Fruit fly (Drosophila melanogaster): Measurements from ENCODE around the gene Ir94b.

Ir94b gene

DNA sequence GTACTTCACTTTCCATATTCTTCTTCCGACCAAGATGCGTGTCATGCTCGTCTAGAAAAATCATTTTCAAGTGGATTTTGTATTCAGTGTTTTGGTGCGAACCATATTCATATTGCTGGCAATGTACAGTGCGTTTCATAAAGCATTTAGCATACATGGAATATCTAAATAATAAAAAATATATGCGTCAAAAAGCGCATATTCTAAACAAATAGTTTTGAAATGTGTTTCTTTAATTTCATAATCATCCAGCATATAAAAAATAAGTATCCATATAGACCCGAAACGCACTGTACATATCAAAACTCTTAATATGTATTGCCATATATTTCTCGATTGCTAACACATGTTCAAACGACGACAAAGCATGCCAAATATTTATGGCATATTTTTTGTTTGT lies 4.2 kb upstream of the Ir94b start (continued):
- TF ChIP-seq Dad (GFP tag; optimal IDR thresholded peaks at IDR 0.05) (no peak), CG9215 (GFP tag; IDR thresholded peaks at IDR 0.05) (peak; percentile 68), B-H2 (GFP tag; optimal IDR thresholded peaks at IDR 0.05) (peak; percentile 44), CG6689 (GFP tag; IDR thresholded peaks at IDR 0.05) (peak; percentile 72), twi (tag; optimal IDR thresholded peaks at IDR 0.05) (peak; percentile 41), peb (GFP tag; IDR thresholded peaks at IDR 0.05) (peak; percentile 64), tin (GFP tag; optimal IDR thresholded peaks at IDR 0.05) (no peak), ash1 (GFP tag; optimal IDR thresholded peaks at IDR 0.05) (no peak), CG17385 (GFP tag; optimal IDR thresholded peaks at IDR 0.05) (peak; percentile 50), E2f1 (GFP tag; IDR thresholded peaks at IDR 0.05) (peak; percentile 57), CG5180 (GFP tag; optimal IDR thresholded peaks at IDR 0.05) (peak; percentile 29), CG15514 (GFP tag; optimal IDR thresholded peaks at IDR 0.05) (peak; percentile 29), NK7.1 (GFP tag; optimal IDR thresholded peaks at IDR 0.05) (peak; percentile 14), stc (GFP tag; IDR thresholded peaks at IDR 0.05) (peak; percentile 45; the same call in 1 of the 2 replicates), seq (GFP tag; IDR thresholded peaks at IDR 0.05) (peak; percentile 24; the same call in 1 of the 2 replicates), Eip74EF (GFP tag; optimal IDR thresholded peaks at IDR 0.05) (peak in 1 of 2 experiments; percentile 71), lab (GFP tag; optimal IDR thresholded peaks at IDR 0.05) (peak; percentile 61), tgo (GFP tag; IDR thresholded peaks at IDR 0.05) (peak; percentile 73; the same call in 2 of the 3 replicates), exex (tag; optimal IDR thresholded peaks at IDR 0.05) (peak; percentile 6), al (GFP tag; IDR thresholded peaks at IDR 0.05) (peak; percentile 80), ems (GFP tag; optimal IDR thresholded peaks at IDR 0.05) (no peak), fd3F (GFP tag; optimal IDR thresholded peaks at IDR 0.05) (peak; percentile 55), tap (tag; optimal IDR thresholded peaks at IDR 0.05) (peak; percentile 54), Tbp (GFP tag; optimal IDR thresholded peaks at IDR 0.05) (no peak), CG30403 (GFP tag; optimal IDR thresholded peaks at IDR 0.05) (peak; percentile 69), nmo (GFP tag; optimal IDR thresholded peaks at IDR 0.05) (peak; percentile 68), CG9817 (tag; optimal IDR thresholded peaks at IDR 0.05) (peak; percentile 82), CG13624 (GFP tag; optimal IDR thresholded peaks at IDR 0.05) (peak; percentile 42), CG32532 (GFP tag; IDR thresholded peaks at IDR 0.05) (peak; percentile 92), Side (GFP tag; optimal IDR thresholded peaks at IDR 0.05) (no peak), CG15269 (tag; optimal IDR thresholded peaks at IDR 0.05) (peak; percentile 75), CG1233 (GFP tag; optimal IDR thresholded peaks at IDR 0.05) (no peak), CG9437 (GFP tag; optimal IDR thresholded peaks at IDR 0.05) (peak; percentile 9), ken (GFP tag; IDR thresholded peaks at IDR 0.05) (peak; percentile 58; the same call in 1 of the 3 replicates), Abd-B (GFP tag; optimal IDR thresholded peaks at IDR 0.05) (peak; percentile 69), Sox102F (GFP tag; optimal IDR thresholded peaks at IDR 0.05) (peak; percentile 57), en (GFP tag; optimal IDR thresholded peaks at IDR 0.05) (no peak), Ptx1 (GFP tag; IDR thresholded peaks at IDR 0.05) (peak; percentile 73), D19B (GFP tag; optimal IDR thresholded peaks at IDR 0.05) (peak; percentile 14), CG7372 (GFP tag; IDR thresholded peaks at IDR 0.05) (peak; percentile 66), CG8290 (GFP tag; optimal IDR thresholded peaks at IDR 0.05) (no peak), CG8290 (tag; optimal IDR thresholded peaks at IDR 0.05) (no peak), slou (GFP tag; optimal IDR thresholded peaks at IDR 0.05) (no peak), Fer3 (tag; optimal IDR thresholded peaks at IDR 0.05) (peak; percentile 74), CG3847 (GFP tag; IDR thresholded peaks at IDR 0.05) (peak; percentile 71), Jarid2 (GFP tag; optimal IDR thresholded peaks at IDR 0.05) (no peak), Dip3 (GFP tag; optimal IDR thresholded peaks at IDR 0.05) (peak; percentile 18), caup (GFP tag; optimal IDR thresholded peaks at IDR 0.05; ENCODE audit: severe bottlenecking) (peak; percentile 77), H15 (GFP tag; IDR thresholded peaks at IDR 0.05) (no peak; the same call in 2 of the 3 replicates), ap (GFP tag; IDR thresholded peaks at IDR 0.05) (peak; percentile 51; the same call in 1 of the 2 replicates), Chrac-16 (GFP tag; optimal IDR thresholded peaks at IDR 0.05) (peak; percentile 31)

Data from whole organism, embryonic.